Fruit fly (Drosophila melanogaster) whole organism, embryonic: Measurements from ENCODE around the gene CG44838.

Experiments used
- CG12744 ChIP-seq: fragments of 200-800 bp; sonication (Bioruptor generic); optimal IDR thresholded peaks from 2 replicates; lab custom pipeline; 2016; ENCODE audit warnings: missing biosample characterization, missing genetic modification characterization
- CG12769 ChIP-seq: fragments of 200-800 bp; sonication (Bioruptor generic); optimal IDR thresholded peaks from 2 replicates; lab custom pipeline; 2019; ENCODE audit warnings: missing biosample characterization, mild to moderate bottlenecking, missing genetic modification characterization, moderate library complexity
- CG31365 ChIP-seq: fragments of 200-800 bp; sonication (Bioruptor generic); optimal IDR thresholded peaks from 2 replicates; lab custom pipeline; 2018; ENCODE audit warnings: missing biosample characterization, mild to moderate bottlenecking, missing genetic modification characterization
- CG6689 ChIP-seq: fragments of 200-800 bp; sonication (Bioruptor generic); IDR thresholded peaks from 2 replicates; pipeline ENCODE4 v1.3.6; 2022; ENCODE audit warnings: missing biosample characterization, missing genetic modification characterization
- Hr39 ChIP-seq: fragments of >200 bp; optimal IDR thresholded peaks from 2 replicates; lab custom pipeline; 2017
- amos ChIP-seq: fragments of 200-800 bp; sonication (Bioruptor generic); IDR thresholded peaks from 2 replicates; pipeline ENCODE4 v1.3.6; 2022; ENCODE audit warnings: missing biosample characterization, missing genetic modification characterization; ENCODE audit not compliant: partially characterized antibody
- bowl ChIP-seq: fragments of 200-800 bp; sonication (Bioruptor generic); IDR thresholded peaks from 2 replicates; pipeline ENCODE4 v1.3.6; 2022; ENCODE audit warnings: missing biosample characterization, missing genetic modification characterization

DNA sequence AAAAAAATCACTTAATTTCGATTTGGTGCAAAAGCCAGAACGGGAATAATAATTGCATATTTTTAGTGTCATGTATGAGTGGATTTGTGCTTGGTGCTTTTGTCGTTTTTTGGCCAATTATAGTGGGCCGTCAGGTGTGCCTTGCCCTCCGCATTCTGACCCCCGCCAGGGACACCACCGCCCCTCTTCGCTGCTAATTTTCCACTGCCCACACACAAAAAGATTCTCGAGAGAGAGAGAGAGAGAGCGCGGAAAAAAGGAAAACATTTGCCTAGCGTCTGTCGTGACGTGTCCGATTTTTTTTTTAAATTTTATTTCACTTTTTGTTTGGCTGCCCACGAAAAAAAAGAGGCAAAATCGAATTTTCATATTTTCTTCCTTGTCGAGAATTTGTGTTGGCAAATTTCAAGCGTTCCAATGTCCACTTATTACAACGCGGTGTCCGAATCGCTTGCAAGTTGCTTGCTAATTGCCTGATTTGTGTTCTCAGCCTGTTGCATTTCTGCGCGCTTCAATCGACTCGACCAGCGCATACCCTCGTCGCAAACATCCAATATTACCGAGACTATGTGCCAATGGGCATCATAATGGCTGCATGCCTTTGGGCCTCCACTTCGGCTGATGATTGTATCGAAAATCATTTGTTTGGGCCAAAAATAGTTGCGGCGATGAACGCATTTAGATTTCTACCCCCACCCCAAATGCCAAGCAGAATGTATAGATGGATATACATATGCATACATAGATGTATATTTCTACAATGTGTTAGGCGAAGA is 28.8 kb upstream of the CG44838 start:
- TF ChIP-seq amos (GFP tag; lab: Robert Waterston, UW), result no peak
- no peak for TF ChIP-seq Hr39
- TF ChIP-seq bowl (GFP tag; lab: Robert Waterston, UW), result no peak
- TF ChIP-seq CG31365, result no peak
- no peak for TF ChIP-seq CG12769 (tag; lab: Kevin White, UChicago)
- no peak for TF ChIP-seq CG12744
- no peak for TF ChIP-seq CG6689
